Fruit fly (Drosophila melanogaster): Measurements from ENCODE around the gene CG33263.

The CG33263 gene

dm6 chr3L:13409809-13410521 lies 14.0 kb downstream of the CG33263 start:
- no peak for TF ChIP-seq CG33017 (tag; optimal IDR thresholded peaks at IDR 0.05)
- no peak for TF ChIP-seq ovo (GFP tag; optimal IDR thresholded peaks at IDR 0.05)
- no peak for TF ChIP-seq tj (GFP tag; optimal IDR thresholded peaks at IDR 0.05)
- TF ChIP-seq toe (GFP tag; optimal IDR thresholded peaks at IDR 0.05): no peak
- peak; percentile 23 for TF ChIP-seq kay (GFP tag; ENCODE audit: borderline replicate concordance)

- no peak for TF ChIP-seq CG33017 (tag; optimal IDR thresholded peaks at IDR 0.05)
- no peak for TF ChIP-seq bab1 (GFP tag; optimal IDR thresholded peaks at IDR 0.05)
- no peak for TF ChIP-seq CG7101 (tag; optimal IDR thresholded peaks at IDR 0.05)
- TF ChIP-seq kay (GFP tag; ENCODE audit: borderline replicate concordance): no peak
- no peak for TF ChIP-seq toe (GFP tag; optimal IDR thresholded peaks at IDR 0.05)
- no peak for TF ChIP-seq Clk (GFP tag; optimal IDR thresholded peaks at IDR 0.05)
- no peak for TF ChIP-seq CG14711 (tag; optimal IDR thresholded peaks at IDR 0.05)
- TF ChIP-seq CG12768 (GFP tag; optimal IDR thresholded peaks at IDR 0.05): no peak
Observed at dm6 chr3L:13406873-13407272, 17.1 kb downstream of the CG33263 start.

- no peak for TF ChIP-seq cic (GFP tag; optimal IDR thresholded peaks at IDR 0.05)
- TF ChIP-seq Hr96 (GFP tag; optimal IDR thresholded peaks at IDR 0.05): no peak
- TF ChIP-seq Crg-1 (GFP tag; optimal IDR thresholded peaks at IDR 0.05): no peak
- TF ChIP-seq bab1 (GFP tag; optimal IDR thresholded peaks at IDR 0.05): no peak
- TF ChIP-seq CG14711 (tag; optimal IDR thresholded peaks at IDR 0.05): no peak
- no peak for TF ChIP-seq cnc (optimal IDR thresholded peaks at IDR 0.05)
- TF ChIP-seq CG11617 (GFP tag; optimal IDR thresholded peaks at IDR 0.05): no peak
Observed at dm6 chr3L:13403141-13403867, 20.7 kb downstream of the CG33263 start.

- TF ChIP-seq Hr96 (GFP tag; optimal IDR thresholded peaks at IDR 0.05) (no peak), Clk (GFP tag; optimal IDR thresholded peaks at IDR 0.05) (no peak), kay (GFP tag; ENCODE audit: borderline replicate concordance) (no peak), CG14711 (tag; optimal IDR thresholded peaks at IDR 0.05) (no peak), cic (GFP tag; optimal IDR thresholded peaks at IDR 0.05) (no peak), CG1620 (GFP tag; optimal IDR thresholded peaks at IDR 0.05) (no peak), CG7045 (GFP tag; optimal IDR thresholded peaks at IDR 0.05) (no peak), toe (GFP tag; optimal IDR thresholded peaks at IDR 0.05) (no peak), cnc (optimal IDR thresholded peaks at IDR 0.05) (no peak), CG11617 (GFP tag; optimal IDR thresholded peaks at IDR 0.05) (no peak), Mnt (GFP tag; optimal IDR thresholded peaks at IDR 0.05) (no peak), pad (GFP tag; optimal IDR thresholded peaks at IDR 0.05) (no peak)
Observed at dm6 chr3L:13400872-13401418, 23.0 kb downstream of the CG33263 start, which contains the start of gene sens. TSS of gene sens (minus strand) at chr3L:13401125.

dm6 chr3L:13397656-13398055 lies 26.3 kb downstream of the CG33263 start:
- TF ChIP-seq pad (GFP tag; optimal IDR thresholded peaks at IDR 0.05): no peak
- no peak for TF ChIP-seq tj (GFP tag; optimal IDR thresholded peaks at IDR 0.05)
- TF ChIP-seq ovo (GFP tag; optimal IDR thresholded peaks at IDR 0.05): no peak
- TF ChIP-seq CG14711 (tag; optimal IDR thresholded peaks at IDR 0.05): no peak
- no peak for TF ChIP-seq Clk (GFP tag; optimal IDR thresholded peaks at IDR 0.05)
- no peak for TF ChIP-seq CG7045 (GFP tag; optimal IDR thresholded peaks at IDR 0.05)
- no peak for TF ChIP-seq CG12768 (GFP tag; optimal IDR thresholded peaks at IDR 0.05)
- TF ChIP-seq CG7101 (tag; optimal IDR thresholded peaks at IDR 0.05): no peak

- TF ChIP-seq cic (GFP tag; optimal IDR thresholded peaks at IDR 0.05) (no peak), toe (GFP tag; optimal IDR thresholded peaks at IDR 0.05) (no peak), CG11617 (GFP tag; optimal IDR thresholded peaks at IDR 0.05) (no peak), CG1620 (GFP tag; optimal IDR thresholded peaks at IDR 0.05) (no peak), CG33017 (tag; optimal IDR thresholded peaks at IDR 0.05) (no peak), CG7045 (GFP tag; optimal IDR thresholded peaks at IDR 0.05) (no peak)
Observed at dm6 chr3L:13393538-13393937, 30.4 kb downstream of the CG33263 start.

dm6 chr3L:13389834-13390233 lies 34.1 kb downstream of the CG33263 start, which contains the start of gene Poc1:
TSS of gene Poc1 (minus strand) at chr3L:13390006.
- TF ChIP-seq Hr96 (GFP tag; optimal IDR thresholded peaks at IDR 0.05): no peak
- no peak for TF ChIP-seq CG33017 (tag; optimal IDR thresholded peaks at IDR 0.05)
- no peak for TF ChIP-seq CG7101 (tag; optimal IDR thresholded peaks at IDR 0.05)
- TF ChIP-seq cic (GFP tag; optimal IDR thresholded peaks at IDR 0.05): no peak
- TF ChIP-seq tj (GFP tag; optimal IDR thresholded peaks at IDR 0.05): no peak
- no peak for TF ChIP-seq Clk (GFP tag; optimal IDR thresholded peaks at IDR 0.05)
- TF ChIP-seq toe (GFP tag; optimal IDR thresholded peaks at IDR 0.05): no peak
- TF ChIP-seq bab1 (GFP tag; optimal IDR thresholded peaks at IDR 0.05): no peak
- no peak for TF ChIP-seq pad (GFP tag; optimal IDR thresholded peaks at IDR 0.05)
- TF ChIP-seq Crg-1 (GFP tag; optimal IDR thresholded peaks at IDR 0.05): no peak
- no peak for TF ChIP-seq CG12768 (GFP tag; optimal IDR thresholded peaks at IDR 0.05)
- TF ChIP-seq kay (GFP tag; ENCODE audit: borderline replicate concordance): no peak

Data from whole organism, adult.